Fruit fly (Drosophila melanogaster) whole organism, embryonic: Measurements from ENCODE around the gene RpS12.

ENCODE experiments used
- Ada2b ChIP-seq: fragments of 200-800 bp; sonication (Bioruptor generic); IDR thresholded peaks from 2 replicates; pipeline ENCODE4 v1.3.6; 2022; ENCODE audit warnings: missing biosample characterization, missing genetic modification characterization
- CG11456 ChIP-seq: fragments of 200-800 bp; sonication (Bioruptor generic); IDR thresholded peaks from 3 replicates; pipeline ENCODE4 v1.3.6; 2022; ENCODE audit warnings: missing biosample characterization, missing genetic modification characterization
- CG12942 ChIP-seq: fragments of 200-800 bp; sonication (Bioruptor generic); optimal IDR thresholded peaks from 3 replicates; lab custom pipeline; 2016; ENCODE audit warnings: missing biosample characterization, missing genetic modification characterization
- CG13894 ChIP-seq: fragments of 200-800 bp; sonication (Bioruptor generic); optimal IDR thresholded peaks from 3 replicates; lab custom pipeline; 2018; ENCODE audit warnings: missing biosample characterization, mild to moderate bottlenecking, missing genetic modification characterization, moderate library complexity
- CG15073 ChIP-seq: fragments of 200-800 bp; sonication (Bioruptor generic); optimal IDR thresholded peaks from 2 replicates; lab custom pipeline; 2016; ENCODE audit warnings: missing biosample characterization, missing genetic modification characterization
- CG15479 ChIP-seq: fragments of 200-800 bp; sonication (Bioruptor generic); optimal IDR thresholded peaks from 3 replicates; lab custom pipeline; 2019; ENCODE audit warnings: missing biosample characterization, mild to moderate bottlenecking, missing genetic modification characterization, moderate library complexity
- CG17829 ChIP-seq: fragments of 200-800 bp; optimal IDR thresholded peaks from 2 replicates; lab custom pipeline; 2019; ENCODE audit warnings: missing biosample characterization, mild to moderate bottlenecking, missing genetic modification characterization, moderate library complexity
- CG1832 ChIP-seq: fragments of 200-800 bp; sonication (Bioruptor generic); optimal IDR thresholded peaks from 2 replicates; lab custom pipeline; 2017; ENCODE audit warnings: missing biosample characterization, mild to moderate bottlenecking, missing genetic modification characterization, inconsistent platforms
- CG3065 ChIP-seq: fragments of 200-800 bp; sonication (Bioruptor generic); optimal IDR thresholded peaks from 2 replicates; lab custom pipeline; 2016; ENCODE audit warnings: missing biosample characterization, missing genetic modification characterization
- CG31224 ChIP-seq: fragments of 200-800 bp; sonication (Bioruptor generic); IDR thresholded peaks from 2 replicates; pipeline ENCODE4 v1.3.6; 2022; ENCODE audit warnings: missing biosample characterization, missing genetic modification characterization
- CG34224 ChIP-seq: fragments of 200-800 bp; sonication (Bioruptor generic); IDR thresholded peaks from 3 replicates; pipeline ENCODE4 v1.3.6; 2022; ENCODE audit warnings: missing biosample characterization, missing genetic modification characterization; ENCODE audit not compliant: partially characterized antibody
- CG6272 ChIP-seq: fragments of 200-800 bp; sonication (Bioruptor generic); IDR thresholded peaks from 2 replicates; pipeline ENCODE4 v1.3.6; 2022; ENCODE audit warnings: missing biosample characterization, missing genetic modification characterization
- CG7987 ChIP-seq: fragments of 200-800 bp; sonication (Bioruptor generic); optimal IDR thresholded peaks from 2 replicates; lab custom pipeline; 2018; ENCODE audit warnings: missing biosample characterization, mild to moderate bottlenecking, missing genetic modification characterization, moderate library complexity
- CG8478 ChIP-seq: fragments of >200 bp; optimal IDR thresholded peaks from 2 replicates; lab custom pipeline; 2018
- D19A ChIP-seq: fragments of 200-800 bp; optimal IDR thresholded peaks from 3 replicates; lab custom pipeline; 2019; ENCODE audit warnings: missing biosample characterization, mild to moderate bottlenecking, missing genetic modification characterization, moderate library complexity
- Dek ChIP-seq: fragments of 200-800 bp; sonication (Bioruptor generic); optimal IDR thresholded peaks from 3 replicates; lab custom pipeline; 2019; ENCODE audit warnings: missing biosample characterization, mild to moderate bottlenecking, missing genetic modification characterization, moderate library complexity
- Dip2 ChIP-seq: fragments of 200-800 bp; sonication (Bioruptor generic); IDR thresholded peaks from 2 replicates; pipeline ENCODE4 v1.3.6; 2022; ENCODE audit warnings: missing biosample characterization, missing genetic modification characterization
- Doc3 ChIP-seq: fragments of 200-800 bp; sonication (Bioruptor generic); IDR thresholded peaks from 3 replicates; pipeline ENCODE4 v1.3.6; 2022; ENCODE audit warnings: missing biosample characterization, missing genetic modification characterization; ENCODE audit not compliant: partially characterized antibody
- Eip74EF ChIP-seq, 2 experiments: fragments of 200-800 bp in 1 of 2; fragments of >200 bp in 1 of 2; sonication (Bioruptor generic) in 1 of 2; optimal IDR thresholded peaks; 2 replicates each; lab custom pipeline; 2017 to 2019; ENCODE audit warnings: missing biosample characterization in 2 of 2, missing genetic modification characterization in 2 of 2, mild to moderate bottlenecking in 1 of 2, moderate library complexity in 1 of 2
- Ets65A ChIP-seq: fragments of 200-800 bp; sonication (Bioruptor generic); peaks from one replicate; lab custom pipeline; 2016; ENCODE audit warnings: missing biosample characterization, missing genetic modification characterization
- Ets97D ChIP-seq: fragments of 200-800 bp; sonication (Bioruptor generic); optimal IDR thresholded peaks from 3 replicates; lab custom pipeline; 2016; ENCODE audit warnings: missing biosample characterization, missing genetic modification characterization
- H15 ChIP-seq: fragments of 200-800 bp; sonication (Bioruptor generic); IDR thresholded peaks from 3 replicates; pipeline ENCODE4 v1.3.6; 2022; ENCODE audit warnings: missing biosample characterization, missing genetic modification characterization
- Hsf ChIP-seq: fragments of 200-800 bp; sonication (Bioruptor generic); optimal IDR thresholded peaks from 3 replicates; lab custom pipeline; 2016; ENCODE audit warnings: missing biosample characterization, missing genetic modification characterization
- MBD-R2 ChIP-seq: fragments of 200-800 bp; sonication (Bioruptor generic); IDR thresholded peaks from 2 replicates; pipeline ENCODE4 v1.3.6; 2022; ENCODE audit warnings: missing biosample characterization, missing genetic modification characterization
- Opbp ChIP-seq: fragments of 200-800 bp; sonication (Bioruptor generic); IDR thresholded peaks from 3 replicates; pipeline ENCODE4 v1.3.6; 2022; ENCODE audit warnings: missing biosample characterization, missing genetic modification characterization; ENCODE audit not compliant: partially characterized antibody
- Poxn ChIP-seq: fragments of 200-800 bp; sonication (Bioruptor generic); IDR thresholded peaks from 2 replicates; pipeline ENCODE4 v1.3.6; 2022; ENCODE audit warnings: missing biosample characterization, missing genetic modification characterization
- Ptx1 ChIP-seq: fragments of 200-800 bp; sonication (Bioruptor generic); IDR thresholded peaks from 2 replicates; pipeline ENCODE4 v1.3.6; 2022; ENCODE audit warnings: missing biosample characterization, missing genetic modification characterization
- Side ChIP-seq: fragments of 200-800 bp; sonication (Bioruptor generic); optimal IDR thresholded peaks from 2 replicates; lab custom pipeline; 2016; ENCODE audit warnings: missing biosample characterization, missing genetic modification characterization
- Sox102F ChIP-seq: fragments of 200-800 bp; sonication (Bioruptor generic); optimal IDR thresholded peaks from 2 replicates; lab custom pipeline; 2018; ENCODE audit warnings: missing biosample characterization, mild to moderate bottlenecking, missing genetic modification characterization, moderate library complexity
- Usf ChIP-seq: fragments of 200-800 bp; sonication (Bioruptor generic); optimal IDR thresholded peaks from 2 replicates; lab custom pipeline; 2017; ENCODE audit warnings: missing genotype, missing biosample characterization, missing genetic modification characterization
- al ChIP-seq: fragments of 200-800 bp; sonication (Bioruptor generic); IDR thresholded peaks from 2 replicates; pipeline ENCODE4 v1.3.6; 2022; ENCODE audit warnings: missing biosample characterization, missing genetic modification characterization
- btn ChIP-seq: fragments of 200-800 bp; sonication (Bioruptor generic); optimal IDR thresholded peaks from 2 replicates; lab custom pipeline; 2016; ENCODE audit warnings: missing biosample characterization, missing genetic modification characterization
- cas ChIP-seq: fragments of 200-800 bp; sonication (Bioruptor generic); IDR thresholded peaks from 2 replicates; pipeline ENCODE4 v1.3.6; 2022; ENCODE audit warnings: missing biosample characterization, missing genetic modification characterization
- ci ChIP-seq: fragments of 200-800 bp; sonication (Bioruptor generic); IDR thresholded peaks from 3 replicates; pipeline ENCODE4 v1.3.6; 2022; ENCODE audit warnings: missing biosample characterization, missing genetic modification characterization
- exex ChIP-seq: fragments of 200-800 bp; sonication (Bioruptor generic); optimal IDR thresholded peaks from 4 replicates; lab custom pipeline; 2018; ENCODE audit warnings: missing biosample characterization, mild to moderate bottlenecking, missing genetic modification characterization, moderate library complexity
- fd3F ChIP-seq: fragments of 200-800 bp; sonication (Bioruptor generic); optimal IDR thresholded peaks from 2 replicates; lab custom pipeline; 2018; ENCODE audit warnings: missing biosample characterization, mild to moderate bottlenecking, missing genetic modification characterization, moderate library complexity
- fd96Cb ChIP-seq: fragments of 200-800 bp; sonication (Bioruptor generic); optimal IDR thresholded peaks from 2 replicates; lab custom pipeline; 2018; ENCODE audit warnings: missing biosample characterization, mild to moderate bottlenecking, missing genetic modification characterization, moderate library complexity
- fu2 ChIP-seq: fragments of 200-800 bp; sonication (Bioruptor generic); optimal IDR thresholded peaks from 2 replicates; lab custom pipeline; 2016; ENCODE audit warnings: missing biosample characterization, missing genetic modification characterization
- hbn ChIP-seq: fragments of 200-800 bp; sonication (Bioruptor generic); IDR thresholded peaks from 2 replicates; pipeline ENCODE4 v1.3.6; 2022; ENCODE audit warnings: missing biosample characterization, missing genetic modification characterization; ENCODE audit not compliant: partially characterized antibody
- hth ChIP-seq: fragments of >200 bp; optimal IDR thresholded peaks from 2 replicates; lab custom pipeline; 2017; ENCODE audit warnings: inconsistent platforms
- mld ChIP-seq: fragments of 200-800 bp; sonication (Bioruptor generic); IDR thresholded peaks from 3 replicates; pipeline ENCODE4 v1.3.6; 2022; ENCODE audit warnings: missing biosample characterization, missing genetic modification characterization; ENCODE audit not compliant: partially characterized antibody
- pfk ChIP-seq: fragments of 200-800 bp; sonication (Bioruptor generic); optimal IDR thresholded peaks from 2 replicates; lab custom pipeline; 2018; ENCODE audit warnings: missing biosample characterization, mild to moderate bottlenecking, missing genetic modification characterization, moderate library complexity
- pnt ChIP-seq: fragments of 200-800 bp; sonication (Bioruptor generic); optimal IDR thresholded peaks from 3 replicates; lab custom pipeline; 2016; ENCODE audit warnings: missing biosample characterization, missing genetic modification characterization
- salm ChIP-seq: fragments of 200-800 bp; sonication (Bioruptor generic); optimal IDR thresholded peaks from 2 replicates; lab custom pipeline; 2018; ENCODE audit warnings: missing biosample characterization, mild to moderate bottlenecking, missing genetic modification characterization
- seq ChIP-seq: fragments of 200-800 bp; sonication (Bioruptor generic); IDR thresholded peaks from 2 replicates; pipeline ENCODE4 v1.3.6; 2022; ENCODE audit warnings: missing biosample characterization, missing genetic modification characterization
- shn ChIP-seq: fragments of 200-800 bp; sonication (Bioruptor generic); optimal IDR thresholded peaks from 3 replicates; lab custom pipeline; 2016; ENCODE audit warnings: missing biosample characterization, missing genetic modification characterization
- unc-4 ChIP-seq: fragments of 200-800 bp; sonication (Bioruptor generic); IDR thresholded peaks from 2 replicates; pipeline ENCODE4 v1.3.6; 2022; ENCODE audit warnings: missing biosample characterization, missing genetic modification characterization; ENCODE audit not compliant: partially characterized antibody
- zen2 ChIP-seq: fragments of 200-800 bp; sonication (Bioruptor generic); IDR thresholded peaks from 3 replicates; pipeline ENCODE4 v1.3.6; 2022; ENCODE audit warnings: missing biosample characterization, missing genetic modification characterization; ENCODE audit not compliant: partially characterized antibody
- zf30C ChIP-seq: fragments of 200-800 bp; sonication (Bioruptor generic); optimal IDR thresholded peaks from 3 replicates; lab custom pipeline; 2018; ENCODE audit warnings: missing biosample characterization, mild to moderate bottlenecking, missing genetic modification characterization

Gene RpS12

dm6 chr3L:13022854-13023560 is at the start of gene RpS12 (continued):
- peak; percentile 73 for TF ChIP-seq CG13894
- TF ChIP-seq CG6272 (GFP tag; lab: Robert Waterston, UW), result peak; percentile 71
- TF ChIP-seq CG31224 (GFP tag; lab: Robert Waterston, UW), result peak; percentile 29; the same call in 1 of the 2 replicates
- TF ChIP-seq ci (GFP tag; lab: Robert Waterston, UW), result peak; percentile 95
- peak; percentile 70; the same call in 2 of the 3 replicates for TF ChIP-seq mld (GFP tag; lab: Robert Waterston, UW)
- TF ChIP-seq D19A (tag; lab: Kevin White, UChicago), result no peak
- TF ChIP-seq Dip2, result no peak
- TF ChIP-seq pnt, result peak; percentile 64
- TF ChIP-seq Ets65A (GFP tag; lab: Kevin White, UChicago), result peak; percentile 99
- TF ChIP-seq CG1832 (GFP tag; lab: Kevin White, UChicago), result no peak
- TF ChIP-seq MBD-R2 (GFP tag; lab: Robert Waterston, UW), result peak; percentile 43; the same call in 1 of the 2 replicates
- peak; percentile 68 for TF ChIP-seq Side
- TF ChIP-seq Sox102F (GFP tag; lab: Kevin White, UChicago), result peak; percentile 34
- peak in 1 of 2 experiments; percentile 48 for TF ChIP-seq Eip74EF (GFP tag; optimal IDR thresholded peaks at IDR 0.05; lab: Kevin White, UChicago)
- TF ChIP-seq shn (GFP tag; lab: Kevin White, UChicago), result peak; percentile 83
- peak; percentile 64 for TF ChIP-seq fd3F (GFP tag; lab: Kevin White, UChicago)
- TF ChIP-seq Poxn (GFP tag; lab: Robert Waterston, UW), result no peak
- peak; percentile 35 for TF ChIP-seq CG17829
- peak; percentile 99 for TF ChIP-seq Ets97D (GFP tag; lab: Kevin White, UChicago)
- peak; percentile 62 for TF ChIP-seq CG34224 (GFP tag; lab: Robert Waterston, UW)
- TF ChIP-seq zf30C, result no peak
- peak; percentile 65 for TF ChIP-seq unc-4 (GFP tag; lab: Robert Waterston, UW)
- TF ChIP-seq btn (GFP tag; lab: Kevin White, UChicago), result peak; percentile 4
- peak; percentile 79 for TF ChIP-seq cas
- TF ChIP-seq Ada2b (GFP tag; lab: Robert Waterston, UW), result peak; percentile 62
- TF ChIP-seq H15 (GFP tag; lab: Robert Waterston, UW), result peak; percentile 79; the same call in 2 of the 3 replicates
- peak; percentile 34 for TF ChIP-seq fd96Cb (tag; lab: Kevin White, UChicago)
- no peak for TF ChIP-seq CG15073 (GFP tag; lab: Kevin White, UChicago)
- peak; percentile 57 for TF ChIP-seq seq
- peak; percentile 20; the same call in 1 of the 3 replicates for TF ChIP-seq zen2 (GFP tag; lab: Robert Waterston, UW)
- TF ChIP-seq CG8478 (lab: Kevin White, UChicago), result no peak
- TF ChIP-seq hbn (GFP tag; lab: Robert Waterston, UW), result peak; percentile 63
- peak; percentile 53 for TF ChIP-seq salm (tag; lab: Kevin White, UChicago)
- TF ChIP-seq Opbp, result peak; percentile 90
- TF ChIP-seq pfk (GFP tag; lab: Kevin White, UChicago), result peak; percentile 66
- no peak for TF ChIP-seq hth
- peak; percentile 49 for TF ChIP-seq CG12942 (GFP tag; lab: Kevin White, UChicago)
- peak; percentile 62 for TF ChIP-seq Ptx1 (GFP tag; lab: Robert Waterston, UW)
- no peak for TF ChIP-seq CG15479
- TF ChIP-seq exex (tag; lab: Kevin White, UChicago), result peak; percentile 38
- peak; percentile 52; the same call in 1 of the 3 replicates for TF ChIP-seq Doc3
- TF ChIP-seq Dek (tag; lab: Kevin White, UChicago), result peak; percentile 64
- TF ChIP-seq CG3065 (GFP tag; lab: Kevin White, UChicago), result no peak
- peak; percentile 43 for TF ChIP-seq Usf (GFP tag; lab: Kevin White, UChicago)
- peak; percentile 91 for TF ChIP-seq CG11456
- TF ChIP-seq Hsf, result peak; percentile 85
- peak; percentile 65 for TF ChIP-seq fu2 (GFP tag; lab: Kevin White, UChicago)
- TF ChIP-seq CG7987 (GFP tag; lab: Kevin White, UChicago), result peak; percentile 94
- TF ChIP-seq al (GFP tag; lab: Robert Waterston, UW), result peak; percentile 58
